Fruit fly (Drosophila melanogaster): ENCODE measurements around the gene CG42650.

DNA sequence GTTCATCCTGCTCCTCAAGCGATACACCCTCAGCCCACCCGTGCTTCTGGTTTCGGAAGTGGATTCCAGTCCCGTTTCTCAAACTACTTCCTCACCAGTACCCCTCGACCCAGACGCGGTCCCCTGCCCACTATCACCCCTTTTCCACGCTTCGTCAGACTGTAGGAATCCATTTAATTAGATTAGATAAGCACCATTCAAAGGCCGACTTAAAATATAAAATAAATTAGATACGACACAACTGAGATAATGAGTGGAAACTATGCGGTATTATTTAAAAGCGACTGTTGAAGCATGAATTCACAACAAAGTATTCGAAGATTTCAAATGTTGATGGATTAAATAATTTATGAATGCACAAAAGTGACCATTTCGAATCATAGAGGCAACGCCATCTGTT is 50.1 kb downstream of the CG42650 start:
- TF ChIP-seq CG8478 (optimal IDR thresholded peaks at IDR 0.05) (no peak), CTCF (optimal IDR thresholded peaks at IDR 0.05) (no peak)

Measured in S2 (cell line).